Fruit fly (Drosophila melanogaster): Measurements from ENCODE around the gene Atet.
A peak's percentile ranks its signal among the peaks of the same experiment; 100 is the strongest.

Gene Atet

DNA sequence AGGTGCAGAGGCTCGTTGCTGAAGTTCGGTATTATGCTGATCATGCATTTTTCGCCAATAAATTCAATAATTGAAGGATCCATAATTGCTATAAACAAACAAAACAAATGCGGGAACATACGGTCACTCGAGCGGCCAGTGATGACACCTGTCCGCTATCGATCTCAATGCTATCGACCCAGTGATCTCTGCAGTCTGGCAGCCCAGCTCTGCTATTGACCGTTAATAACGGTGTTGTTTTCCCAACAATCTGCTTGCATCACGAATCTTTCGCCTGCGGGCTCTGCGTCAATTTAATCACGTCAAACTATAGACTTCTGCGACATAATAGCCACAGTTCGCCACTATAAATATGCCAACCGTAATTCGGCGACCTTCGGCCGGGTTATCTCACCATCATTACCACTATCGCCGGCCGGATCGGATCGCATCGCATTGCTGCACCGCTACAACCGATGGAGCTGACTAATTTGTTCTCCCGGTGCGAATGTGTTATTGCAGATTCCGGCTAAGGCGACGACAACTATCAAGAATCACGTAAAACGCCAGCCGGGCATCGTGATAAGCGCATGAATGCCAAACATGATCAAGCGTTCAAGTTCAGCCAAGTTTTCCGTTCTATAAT lies 53.3 kb downstream of the Atet start, which contains the start of gene Psf2 (continued):
- peak; percentile 9; the same call in 1 of the 3 replicates for TF ChIP-seq zen2 (GFP tag; IDR thresholded peaks at IDR 0.05; ENCODE audit: partially characterized antibody)
- TF ChIP-seq mam (GFP tag; optimal IDR thresholded peaks at IDR 0.05) = peak; percentile 16
- no peak for TF ChIP-seq phol (tag; optimal IDR thresholded peaks at IDR 0.05)
- TF ChIP-seq tin (GFP tag; optimal IDR thresholded peaks at IDR 0.05) = no peak
- TF ChIP-seq oc (tag; optimal IDR thresholded peaks at IDR 0.05) = no peak
- no peak for TF ChIP-seq Bdp1 (GFP tag; optimal IDR thresholded peaks at IDR 0.05)
- TF ChIP-seq grn (GFP tag; optimal IDR thresholded peaks at IDR 0.05) = no peak
- TF ChIP-seq CG1832 (GFP tag; optimal IDR thresholded peaks at IDR 0.05) = no peak
- TF ChIP-seq CG9609 (GFP tag; optimal IDR thresholded peaks at IDR 0.05) = no peak
- TF ChIP-seq sens-2 (GFP tag; IDR thresholded peaks at IDR 0.05) = no peak
- TF ChIP-seq Chrac-16 (GFP tag; optimal IDR thresholded peaks at IDR 0.05) = no peak
- 0 out of 3 replicates have a peak, but pooled peaks have one; percentile 40 for TF ChIP-seq CG14860 (GFP tag; IDR thresholded peaks at IDR 0.05; ENCODE audit: partially characterized antibody)
- TF ChIP-seq pros (GFP tag; optimal IDR thresholded peaks at IDR 0.05) = no peak
- TF ChIP-seq CG42726 (GFP tag; IDR thresholded peaks at IDR 0.05; ENCODE audit: partially characterized antibody) = peak; percentile 49; the same call in 1 of the 2 replicates
- TF ChIP-seq Mes4 (GFP tag; optimal IDR thresholded peaks at IDR 0.05) = no peak
- TF ChIP-seq HLH4C (GFP tag; IDR thresholded peaks at IDR 0.05; ENCODE audit: partially characterized antibody) = peak; percentile 71
- no peak for TF ChIP-seq wek (GFP tag; optimal IDR thresholded peaks at IDR 0.05)
- TF ChIP-seq tup (GFP tag; optimal IDR thresholded peaks at IDR 0.05) = no peak
- peak; percentile 43; the same call in 1 of the 2 replicates for TF ChIP-seq CG3847 (GFP tag; IDR thresholded peaks at IDR 0.05)
- no peak for TF ChIP-seq lov (optimal IDR thresholded peaks at IDR 0.05)
- TF ChIP-seq lov (GFP tag; IDR thresholded peaks at IDR 0.05) = 0 out of 3 replicates have a peak, but pooled peaks have one; percentile 24
- TF ChIP-seq CG10147 (GFP tag; optimal IDR thresholded peaks at IDR 0.05) = no peak
- TF ChIP-seq hb (GFP tag; IDR thresholded peaks at IDR 0.05; ENCODE audit: partially characterized antibody) = no peak
- TF ChIP-seq CG11247 (GFP tag; IDR thresholded peaks at IDR 0.05) = no peak
- peak; percentile 72 for TF ChIP-seq MBD-R2 (GFP tag; IDR thresholded peaks at IDR 0.05)
- no peak for TF ChIP-seq ara (GFP tag; IDR thresholded peaks at IDR 0.05)
- TF ChIP-seq E2f2 (GFP tag; IDR thresholded peaks at IDR 0.05) = peak; percentile 71
- TF ChIP-seq Tbp (GFP tag; optimal IDR thresholded peaks at IDR 0.05) = no peak
- no peak for TF ChIP-seq cad (GFP tag; optimal IDR thresholded peaks at IDR 0.05)
- no peak for TF ChIP-seq fd102C (GFP tag; optimal IDR thresholded peaks at IDR 0.05)
- TF ChIP-seq CG18619 (GFP tag; optimal IDR thresholded peaks at IDR 0.05) = no peak
- TF ChIP-seq croc (GFP tag; conservative IDR thresholded peaks at IDR 0.05) = no peak
- TF ChIP-seq btn (GFP tag; optimal IDR thresholded peaks at IDR 0.05) = no peak
- TF ChIP-seq Lpt (GFP tag; optimal IDR thresholded peaks at IDR 0.05) = no peak
- TF ChIP-seq fd96Cb (tag; optimal IDR thresholded peaks at IDR 0.05) = no peak
- no peak for TF ChIP-seq ro (GFP tag; IDR thresholded peaks at IDR 0.05)
- no peak for TF ChIP-seq jigr1 (GFP tag; IDR thresholded peaks at IDR 0.05)
- TF ChIP-seq CG4404 (GFP tag; IDR thresholded peaks at IDR 0.05) = no peak
- no peak for TF ChIP-seq CG12391 (tag; optimal IDR thresholded peaks at IDR 0.05)
- TF ChIP-seq HmgZ (tag; optimal IDR thresholded peaks at IDR 0.05) = peak; percentile 7
- no peak for TF ChIP-seq Atf3 (GFP tag; optimal IDR thresholded peaks at IDR 0.05)
- TF ChIP-seq Abd-B (GFP tag; optimal IDR thresholded peaks at IDR 0.05) = no peak
- TF ChIP-seq Meics (GFP tag; optimal IDR thresholded peaks at IDR 0.05) = no peak
- no peak for TF ChIP-seq CG11723 (GFP tag; optimal IDR thresholded peaks at IDR 0.05)
- no peak for TF ChIP-seq sim (GFP tag; IDR thresholded peaks at IDR 0.05)
- TF ChIP-seq Doc3 (GFP tag; IDR thresholded peaks at IDR 0.05; ENCODE audit: partially characterized antibody) = peak; percentile 49; the same call in 1 of the 3 replicates
- no peak for TF ChIP-seq pb (GFP tag; optimal IDR thresholded peaks at IDR 0.05)
- TF ChIP-seq Bgb (GFP tag; IDR thresholded peaks at IDR 0.05; ENCODE audit: partially characterized antibody) = peak; percentile 66
- no peak for TF ChIP-seq Dip3 (GFP tag; optimal IDR thresholded peaks at IDR 0.05)
- TF ChIP-seq dmrt11E (tag; optimal IDR thresholded peaks at IDR 0.05) = no peak

Measured in whole organism, embryonic.